Worm (Caenorhabditis elegans): Measurements from ENCODE around the gene ogdh-1.

- no peak for TF ChIP-seq pes-1 (GFP tag; IDR thresholded peaks at IDR 0.05)
- TF ChIP-seq ceh-13 (GFP tag; optimal IDR thresholded peaks at IDR 0.05) = no peak
- no peak for TF ChIP-seq tbx-37 (GFP tag; conservative IDR thresholded peaks at IDR 0.05)
- no peak for TF ChIP-seq ceh-36 (tag; optimal IDR thresholded peaks at IDR 0.05)
Measured at ce11 chrIV:4703911-4704310, at the start of gene ogdh-1.

Measured in whole organism, early embryonic.